Worm (Caenorhabditis elegans): Measurements from ENCODE around the gene odr-2.

DNA sequence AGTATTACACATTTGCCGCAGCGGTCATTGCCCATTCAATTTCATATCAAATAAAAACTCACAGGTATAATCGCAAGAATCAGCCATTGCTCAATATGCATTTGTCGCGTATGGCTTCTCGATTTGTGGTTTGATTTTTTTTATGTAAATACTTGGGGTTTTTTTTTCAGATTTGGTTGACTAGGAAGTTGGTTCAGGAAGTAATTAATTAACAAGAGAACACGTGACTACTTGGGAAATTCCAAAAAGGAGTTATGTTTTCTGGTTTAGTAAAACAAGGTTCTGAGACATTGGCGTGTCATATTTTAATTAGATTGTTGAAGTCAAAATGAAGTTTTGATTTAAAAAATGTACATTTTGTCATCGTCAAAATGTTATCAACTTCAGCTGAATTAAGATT, 27.6 kb downstream of the odr-2 start, which contains the start of gene srx-36:
- TF ChIP-seq mep-1 (tag; optimal IDR thresholded peaks at IDR 0.05) (no peak), unc-130 (tag; optimal IDR thresholded peaks at IDR 0.05) (no peak), sox-4 (tag; optimal IDR thresholded peaks at IDR 0.05) (no peak), grh-1 (GFP tag; IDR thresholded peaks at IDR 0.05) (no peak), zag-1 (tag; optimal IDR thresholded peaks at IDR 0.05) (no peak)
